Worm (Caenorhabditis elegans) whole organism, L4 larva: ENCODE measurements around the gene C31E10.5.
A peak's percentile ranks its signal among the peaks of the same experiment; 100 is the strongest.

Experiments
- T20F7.1 ChIP-seq: fragments of 200-800 bp; sonication (Bioruptor generic); optimal IDR thresholded peaks from 2 replicates; lab custom pipeline; 2018; ENCODE audit warnings: mild to moderate bottlenecking, missing genetic modification characterization, missing compliant biosample characterization
- T26A8.4 ChIP-seq: fragments of 200-800 bp; sonication (Bioruptor generic); IDR thresholded peaks from 2 replicates; pipeline ENCODE4 v1.3.6; 2022; ENCODE audit warnings: missing genetic modification characterization, missing compliant biosample characterization
- ZK546.5 ChIP-seq, 2 experiments: sonication (generic microtip); optimal IDR thresholded peaks; 2 replicates each; lab custom pipeline; 2017; ENCODE audit warnings: missing biosample characterization in 2 of 2, missing genetic modification characterization in 2 of 2
- aha-1 ChIP-seq: fragments of 150-350 bp; peaks from one replicate; lab custom pipeline; 2014; ENCODE audit warnings: missing biosample characterization, missing genetic modification characterization
- ama-1 ChIP-seq: fragments of 150-350 bp; optimal IDR thresholded peaks from 2 replicates; lab custom pipeline; 2014; ENCODE audit warnings: inconsistent platforms, mixed read lengths
- ceh-20 ChIP-seq: fragments of 200-800 bp; sonication (Bioruptor generic); IDR thresholded peaks from 2 replicates; pipeline ENCODE4 v1.3.6; 2022; ENCODE audit warnings: missing genetic modification reagents, missing genetic modification characterization, missing compliant biosample characterization
- ceh-28 ChIP-seq: fragments of 150-350 bp; optimal IDR thresholded peaks from 2 replicates; lab custom pipeline; 2014; ENCODE audit warnings: missing biosample characterization, missing genetic modification reagents, missing genetic modification characterization
- ceh-32 ChIP-seq: sonication (generic microtip); optimal IDR thresholded peaks from 2 replicates; lab custom pipeline; 2016; ENCODE audit warnings: mild to moderate bottlenecking, missing genetic modification characterization, missing compliant biosample characterization; ENCODE audit not compliant: poor library complexity
- daf-12 ChIP-seq: fragments of 150-350 bp; optimal IDR thresholded peaks from 2 replicates; lab custom pipeline; 2014; ENCODE audit warnings: missing biosample characterization, missing genetic modification reagents, missing genetic modification characterization
- daf-16 ChIP-seq, 3 experiments: sonication (generic microtip); optimal IDR thresholded peaks; 2 replicates each; lab custom pipeline; 2016 to 2017; ENCODE audit warnings: missing genetic modification characterization in 3 of 3, missing genetic modification reagents in 3 of 3, mild to moderate bottlenecking in 2 of 3, missing compliant biosample characterization in 2 of 3, missing biosample characterization in 1 of 3, moderate library complexity in 1 of 3
- daf-19 ChIP-seq: fragments of 200-800 bp; sonication (Bioruptor generic); conservative IDR thresholded peaks from 2 replicates; pipeline ENCODE4 v1.3.6; 2022; ENCODE audit warnings: missing genetic modification characterization, missing compliant biosample characterization
- daf-8 ChIP-seq: fragments of 200-800 bp; sonication (Bioruptor generic); IDR thresholded peaks from 2 replicates; pipeline ENCODE4 v1.3.6; 2022; ENCODE audit warnings: missing genetic modification characterization, missing compliant biosample characterization
- dmd-6 ChIP-seq: fragments of 200-800 bp; sonication (Bioruptor generic); IDR thresholded peaks from 2 replicates; pipeline ENCODE4 v1.3.6; 2022; ENCODE audit warnings: missing genetic modification reagents, missing genetic modification characterization, missing compliant biosample characterization
- dve-1 ChIP-seq: sonication (generic microtip); optimal IDR thresholded peaks from 2 replicates; lab custom pipeline; 2017; ENCODE audit warnings: antibody characterized with exemption, mild to moderate bottlenecking, missing genetic modification characterization, missing compliant biosample characterization; ENCODE audit not compliant: insufficient read depth
- hif-1 ChIP-seq, 2 experiments: sonication (generic microtip); optimal IDR thresholded peaks; 2 replicates each; lab custom pipeline; 2016 to 2017; ENCODE audit warnings: missing compliant biosample characterization in 2 of 2, missing genetic modification characterization in 2 of 2, missing genetic modification reagents in 2 of 2, missing genotype in 2 of 2, mild to moderate bottlenecking in 1 of 2
- hlh-11 ChIP-seq: fragments of 200-800 bp; sonication (Bioruptor generic); optimal IDR thresholded peaks from 2 replicates; lab custom pipeline; 2018; ENCODE audit warnings: mild to moderate bottlenecking, missing genetic modification characterization, missing compliant biosample characterization
- hlh-30 ChIP-seq: sonication (generic microtip); optimal IDR thresholded peaks from 2 replicates; lab custom pipeline; 2017; ENCODE audit warnings: antibody characterized with exemption, mild to moderate bottlenecking, missing genetic modification characterization, missing compliant biosample characterization; ENCODE audit not compliant: insufficient read depth
- hmg-1.1 ChIP-seq: fragments of 200-800 bp; sonication (Bioruptor generic); IDR thresholded peaks from 2 replicates; pipeline ENCODE4 v1.3.6; 2022; ENCODE audit warnings: missing genetic modification reagents, missing genetic modification characterization, missing compliant biosample characterization
- lin-13 ChIP-seq: fragments of 150-350 bp; optimal IDR thresholded peaks from 2 replicates; lab custom pipeline; 2014; ENCODE audit warnings: missing biosample characterization, missing genetic modification reagents, missing genetic modification characterization
- lsy-2 ChIP-seq, 2 experiments: fragments of 150-350 bp in 1 of 2; sonication (generic microtip) in 1 of 2; optimal IDR thresholded peaks; 2 replicates each; lab custom pipeline; 2014 to 2017; ENCODE audit warnings: missing biosample characterization in 2 of 2, missing genetic modification characterization in 2 of 2
- mdl-1 ChIP-seq, 2 experiments: fragments of 150-350 bp in 1 of 2; sonication (generic microtip) in 1 of 2; optimal IDR thresholded peaks; 2 replicates each; lab custom pipeline; 2014 to 2017; ENCODE audit warnings: missing biosample characterization in 2 of 2, missing genetic modification characterization in 2 of 2
- mep-1 ChIP-seq: fragments of 150-350 bp; sonication (generic microtip); optimal IDR thresholded peaks from 3 replicates; lab custom pipeline; 2014; ENCODE audit warnings: missing biosample characterization, missing genetic modification characterization
- mes-2 ChIP-seq: sonication (generic microtip); optimal IDR thresholded peaks from 2 replicates; lab custom pipeline; 2016; ENCODE audit warnings: missing genotype, mild to moderate bottlenecking, missing genetic modification characterization, missing compliant biosample characterization; ENCODE audit not compliant: poor library complexity, severe bottlenecking
- mxl-3 ChIP-seq: fragments of 200-800 bp; sonication (Bioruptor generic); optimal IDR thresholded peaks from 2 replicates; lab custom pipeline; 2018; ENCODE audit warnings: mild to moderate bottlenecking, missing genetic modification characterization, missing compliant biosample characterization
- nhr-102 ChIP-seq: sonication (generic microtip); optimal IDR thresholded peaks from 2 replicates; lab custom pipeline; 2016; ENCODE audit warnings: mild to moderate bottlenecking, missing genetic modification characterization, moderate library complexity, missing compliant biosample characterization
- nhr-237 ChIP-seq: sonication (generic microtip); optimal IDR thresholded peaks from 2 replicates; lab custom pipeline; 2017; ENCODE audit warnings: missing biosample characterization, missing genetic modification characterization
- nhr-25 ChIP-seq: sonication (generic microtip); optimal IDR thresholded peaks from 2 replicates; lab custom pipeline; 2017; ENCODE audit warnings: missing genetic modification characterization, mild to moderate bottlenecking, missing compliant biosample characterization, antibody characterized with exemption, moderate library complexity, borderline replicate concordance; ENCODE audit not compliant: insufficient read depth
- nhr-28 ChIP-seq: fragments of 150-350 bp; optimal IDR thresholded peaks from 2 replicates; lab custom pipeline; 2014; ENCODE audit warnings: missing biosample characterization, missing genetic modification characterization
- nhr-6 ChIP-seq: fragments of 150-350 bp; optimal IDR thresholded peaks from 2 replicates; lab custom pipeline; 2014; ENCODE audit warnings: missing biosample characterization, missing genetic modification characterization
- pqm-1 ChIP-seq: sonication (generic microtip); optimal IDR thresholded peaks from 2 replicates; lab custom pipeline; 2017; ENCODE audit warnings: missing biosample characterization, missing genetic modification characterization
- rbr-2 ChIP-seq: sonication (generic microtip); optimal IDR thresholded peaks from 2 replicates; lab custom pipeline; 2016; ENCODE audit warnings: missing genotype, missing genetic modification characterization, missing compliant biosample characterization
- saeg-2 ChIP-seq: fragments of 200-800 bp; sonication (Bioruptor generic); IDR thresholded peaks from 2 replicates; pipeline ENCODE4 v1.3.6; 2022; ENCODE audit warnings: missing genetic modification reagents, missing genetic modification characterization, missing compliant biosample characterization
- spr-1 ChIP-seq: sonication (generic microtip); optimal IDR thresholded peaks from 2 replicates; lab custom pipeline; 2016; ENCODE audit warnings: mild to moderate bottlenecking, missing genetic modification characterization, missing compliant biosample characterization
- spr-3 ChIP-seq: fragments of 200-800 bp; sonication (Bioruptor generic); optimal IDR thresholded peaks from 2 replicates; lab custom pipeline; 2018; ENCODE audit warnings: mild to moderate bottlenecking, missing genetic modification characterization, missing compliant biosample characterization
- tra-1 ChIP-seq: fragments of 200-800 bp; sonication (Bioruptor generic); IDR thresholded peaks from 2 replicates; pipeline ENCODE4 v1.3.6; 2022; ENCODE audit warnings: missing genetic modification reagents, missing genetic modification characterization, missing compliant biosample characterization
- unc-130 ChIP-seq: sonication (generic microtip); optimal IDR thresholded peaks from 2 replicates; lab custom pipeline; 2016; ENCODE audit warnings: missing genetic modification reagents, missing genetic modification characterization, missing compliant biosample characterization
- unc-62 ChIP-seq, 3 experiments: fragments of 150-350 bp in 1 of 3; sonication (generic microtip); optimal IDR thresholded peaks in 2 of 3; peaks in 1 of 3; 1 replicate in 1 of 3; 2 replicates in 2 of 3; lab custom pipeline; 2014 to 2017; ENCODE audit warnings: missing biosample characterization in 3 of 3, missing genetic modification characterization in 3 of 3, missing genetic modification reagents in 3 of 3, missing genotype in 1 of 3
- ztf-7 ChIP-seq: fragments of 150-350 bp; optimal IDR thresholded peaks from 2 replicates; lab custom pipeline; 2014; ENCODE audit warnings: missing biosample characterization, missing genetic modification characterization

C31E10.5 gene

ce11 chrX:13990680-13991079 is 5.0 kb downstream of the C31E10.5 start, which contains the start of gene C31E10.11:
Gene C31E10.11, minus strand, starts transcription at chrX:13990780.
- TF ChIP-seq nhr-102 (tag; lab: Kevin White, UChicago), result no peak
- no peak for TF ChIP-seq ceh-20 (GFP tag; lab: Robert Waterston, UW)

DNA sequence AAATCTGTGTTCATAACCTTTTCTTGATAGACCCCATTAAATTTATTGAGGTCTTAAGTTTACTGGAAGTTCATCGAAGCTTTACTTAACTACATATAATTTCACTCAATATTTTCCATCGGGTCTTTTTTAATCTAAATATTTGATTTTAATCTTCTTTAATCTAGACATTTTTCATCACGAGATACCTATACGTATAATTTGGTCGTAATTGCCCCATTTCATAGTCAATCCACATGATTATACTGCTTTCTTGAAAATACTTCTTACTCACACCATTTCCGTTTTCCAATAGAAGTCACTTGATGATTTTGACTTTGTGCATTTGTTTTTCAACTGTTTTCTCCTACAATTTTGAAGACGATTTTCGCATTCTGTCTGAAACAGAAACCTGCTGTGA is 9.3 kb downstream of the C31E10.5 start, which contains the start of gene irld-24:
TSS of gene irld-24 (plus strand) at position 301 of the 400 bp plus-strand sequence.
- TF ChIP-seq ZK546.5 (tag; optimal IDR thresholded peaks at IDR 0.05; lab: Kevin White, UChicago) (no peak), saeg-2 (GFP tag; lab: Robert Waterston, UW) (no peak), spr-3 (GFP tag; lab: Kevin White, UChicago) (no peak), aha-1 (tag; lab: Kevin White, UChicago) (no peak), ama-1 (lab: Kevin White, UChicago) (no peak), T26A8.4 (no peak), nhr-237 (tag; lab: Kevin White, UChicago) (no peak), T20F7.1 (GFP tag; lab: Kevin White, UChicago) (no peak)

ce11 chrX:13980417-13980816 is 15.2 kb downstream of the C31E10.5 start, which contains the start of gene arrd-24:
Gene arrd-24, minus strand, starts transcription at chrX:13980517.
- peak; percentile 24 for TF ChIP-seq pqm-1 (tag; lab: Kevin White, UChicago)

ce11 chrX:13977439-13978118 is 18.1 kb downstream of the C31E10.5 start, which contains the start of gene F48F7.6:
Gene F48F7.6, plus strand, starts transcription at chrX:13977829.
- peak; percentile 50 for TF ChIP-seq aha-1 (tag; lab: Kevin White, UChicago)
- TF ChIP-seq spr-1 (tag; lab: Kevin White, UChicago), result no peak
- peak; percentile 18 for TF ChIP-seq mep-1
- TF ChIP-seq nhr-28 (tag; lab: Kevin White, UChicago), result peak; percentile 23
- no peak for TF ChIP-seq lin-13 (GFP tag; lab: Kevin White, UChicago)
- TF ChIP-seq ztf-7 (tag; lab: Kevin White, UChicago), result no peak
- TF ChIP-seq nhr-25 (tag; lab: Kevin White, UChicago), result no peak
- TF ChIP-seq hlh-11, result peak; percentile 40
- TF ChIP-seq mxl-3 (GFP tag; lab: Kevin White, UChicago), result peak; percentile 33
- TF ChIP-seq hif-1 (tag; optimal IDR thresholded peaks at IDR 0.05; lab: Kevin White, UChicago), result peak in 1 of 2 experiments; percentile 31
- TF ChIP-seq mes-2 (tag; lab: Kevin White, UChicago), result peak; percentile 58
- peak; percentile 34 for TF ChIP-seq nhr-6 (tag; lab: Kevin White, UChicago)
- 0 out of 2 replicates have a peak, but pooled peaks have one; percentile 8 for TF ChIP-seq dmd-6
- peak; percentile 48 for TF ChIP-seq hlh-30 (tag; lab: Kevin White, UChicago)
- no peak for TF ChIP-seq daf-16 (GFP tag; optimal IDR thresholded peaks at IDR 0.05; lab: Kevin White, UChicago)
- TF ChIP-seq daf-16 (tag; optimal IDR thresholded peaks at IDR 0.05; lab: Kevin White, UChicago), result peak; percentile 64
- TF ChIP-seq hmg-1.1 (GFP tag; lab: Robert Waterston, UW), result peak; percentile 62
- TF ChIP-seq tra-1 (GFP tag; lab: Robert Waterston, UW), result no peak
- TF ChIP-seq daf-8 (GFP tag; lab: Robert Waterston, UW), result no peak
- no peak for TF ChIP-seq daf-19 (GFP tag; lab: Robert Waterston, UW)
- peak in 1 of 2 experiments; percentile 48 for TF ChIP-seq lsy-2 (tag; optimal IDR thresholded peaks at IDR 0.05; lab: Kevin White, UChicago)
- no peak for TF ChIP-seq unc-130 (GFP tag; lab: Kevin White, UChicago)
- no peak for TF ChIP-seq daf-12
- no peak for TF ChIP-seq ceh-32
- peak; percentile 18 for TF ChIP-seq ceh-28 (tag; lab: Kevin White, UChicago)
- TF ChIP-seq rbr-2 (tag; lab: Kevin White, UChicago), result peak; percentile 39
- peak in 1 of 2 experiments; percentile 98 for TF ChIP-seq unc-62 (GFP tag; optimal IDR thresholded peaks at IDR 0.05 in 1 of 2; lab: Kevin White, UChicago)
- no peak for TF ChIP-seq unc-62 (tag; optimal IDR thresholded peaks at IDR 0.05; lab: Kevin White, UChicago)
- TF ChIP-seq dve-1 (tag; lab: Kevin White, UChicago), result peak; percentile 39
- TF ChIP-seq mdl-1 (tag; optimal IDR thresholded peaks at IDR 0.05; lab: Kevin White, UChicago), result peak in 1 of 2 experiments; percentile 72
- TF ChIP-seq ceh-20 (GFP tag; lab: Robert Waterston, UW), result no peak
